Worm (Caenorhabditis elegans) whole organism, midembryonic: ENCODE measurements around the gene H20J04.7.

Source experiments
- T22C8.4 ChIP-seq: fragments of 200-800 bp; sonication (Bioruptor generic); IDR thresholded peaks from 2 replicates; pipeline ENCODE4 v1.3.6; 2022; ENCODE audit warnings: missing genetic modification characterization, missing compliant biosample characterization
- cog-1 ChIP-seq: sonication (generic microtip); optimal IDR thresholded peaks from 2 replicates; lab custom pipeline; 2016; ENCODE audit warnings: missing genetic modification characterization, missing compliant biosample characterization
- flt-1 ChIP-seq: fragments of 200-800 bp; sonication (Bioruptor generic); IDR thresholded peaks from 2 replicates; pipeline ENCODE4 v1.3.6; 2022; ENCODE audit warnings: missing genetic modification characterization, missing compliant biosample characterization
- klf-2 ChIP-seq: fragments of 200-800 bp; sonication (Bioruptor generic); conservative IDR thresholded peaks from 2 replicates; pipeline ENCODE4 v1.3.6; 2022; ENCODE audit warnings: missing genetic modification reagents, missing genetic modification characterization, missing compliant biosample characterization
- med-1 ChIP-seq: sonication (generic microtip); optimal IDR thresholded peaks from 2 replicates; lab custom pipeline; 2017; ENCODE audit warnings: missing genetic modification characterization, mild to moderate bottlenecking, missing compliant biosample characterization, antibody characterized with exemption, missing genetic modification reagents; ENCODE audit not compliant: insufficient read depth
- ref-1 ChIP-seq: fragments of 200-800 bp; sonication (Bioruptor generic); conservative IDR thresholded peaks from 2 replicates; pipeline ENCODE4 v1.3.6; 2022; ENCODE audit warnings: missing genetic modification reagents, missing genetic modification characterization, missing compliant biosample characterization
- tab-1 ChIP-seq: fragments of 200-800 bp; sonication (Bioruptor generic); IDR thresholded peaks from 2 replicates; pipeline ENCODE4 v1.3.6; 2022; ENCODE audit warnings: missing genetic modification characterization, missing compliant biosample characterization
- ztf-23 ChIP-seq: fragments of 200-800 bp; sonication (Bioruptor generic); IDR thresholded peaks from 2 replicates; pipeline ENCODE4 v1.3.6; 2022; ENCODE audit warnings: missing genetic modification reagents, missing genetic modification characterization, missing compliant biosample characterization
- ztf-29 ChIP-seq: fragments of 200-800 bp; sonication (Bioruptor generic); IDR thresholded peaks from 2 replicates; pipeline ENCODE4 v1.3.6; 2022; ENCODE audit warnings: missing genetic modification reagents, missing genetic modification characterization, missing compliant biosample characterization

H20J04.7 gene

ce11 chrII:4339882-4340281, 15.2 kb downstream of the H20J04.7 start, which contains the start of gene athp-2:
athp-2 (plus strand) TSS chrII:4340182.
- TF ChIP-seq ztf-23 (GFP tag; lab: Robert Waterston, UW), result no peak
- TF ChIP-seq klf-2 (GFP tag; lab: Robert Waterston, UW), result no peak
- TF ChIP-seq cog-1 (tag; lab: Kevin White, UChicago), result no peak
- no peak for TF ChIP-seq ztf-29 (GFP tag; lab: Robert Waterston, UW)
- no peak for TF ChIP-seq flt-1 (GFP tag; lab: Robert Waterston, UW)

ce11 chrII:4337731-4338130, 17.4 kb downstream of the H20J04.7 start:
- no peak for TF ChIP-seq med-1 (GFP tag; lab: Kevin White, UChicago)
- TF ChIP-seq T22C8.4, result no peak
- TF ChIP-seq ztf-23 (GFP tag; lab: Robert Waterston, UW), result no peak
- no peak for TF ChIP-seq klf-2 (GFP tag; lab: Robert Waterston, UW)
- TF ChIP-seq flt-1 (GFP tag; lab: Robert Waterston, UW), result no peak
- no peak for TF ChIP-seq cog-1 (tag; lab: Kevin White, UChicago)
- no peak for TF ChIP-seq ztf-29 (GFP tag; lab: Robert Waterston, UW)
- no peak for TF ChIP-seq tab-1 (GFP tag; lab: Robert Waterston, UW)
- no peak for TF ChIP-seq ref-1 (GFP tag; lab: Robert Waterston, UW)

- TF ChIP-seq ztf-23 (GFP tag; lab: Robert Waterston, UW) (no peak), ref-1 (GFP tag; lab: Robert Waterston, UW) (no peak), klf-2 (GFP tag; lab: Robert Waterston, UW) (no peak), tab-1 (GFP tag; lab: Robert Waterston, UW) (no peak), ztf-29 (GFP tag; lab: Robert Waterston, UW) (no peak), flt-1 (GFP tag; lab: Robert Waterston, UW) (no peak)
Measured at ce11 chrII:4334448-4334847, 20.7 kb downstream of the H20J04.7 start, which contains the start of gene madf-3. madf-3 (plus strand) TSS chrII:4334748.

- no peak for TF ChIP-seq T22C8.4
- TF ChIP-seq cog-1 (tag; lab: Kevin White, UChicago), result no peak
- no peak for TF ChIP-seq tab-1 (GFP tag; lab: Robert Waterston, UW)
- no peak for TF ChIP-seq klf-2 (GFP tag; lab: Robert Waterston, UW)
- no peak for TF ChIP-seq flt-1 (GFP tag; lab: Robert Waterston, UW)
- no peak for TF ChIP-seq ztf-23 (GFP tag; lab: Robert Waterston, UW)
- TF ChIP-seq ztf-29 (GFP tag; lab: Robert Waterston, UW), result no peak
- TF ChIP-seq ref-1 (GFP tag; lab: Robert Waterston, UW), result no peak
- TF ChIP-seq med-1 (GFP tag; lab: Kevin White, UChicago), result no peak
Measured at ce11 chrII:4328716-4329115, 26.4 kb downstream of the H20J04.7 start, which contains the start of gene H20J04.4. H20J04.4 (plus strand) TSS chrII:4329016.

- TF ChIP-seq klf-2 (GFP tag; lab: Robert Waterston, UW) (no peak), tab-1 (GFP tag; lab: Robert Waterston, UW) (no peak), cog-1 (tag; lab: Kevin White, UChicago) (no peak), ztf-29 (GFP tag; lab: Robert Waterston, UW) (no peak), flt-1 (GFP tag; lab: Robert Waterston, UW) (no peak), T22C8.4 (no peak), ztf-23 (GFP tag; lab: Robert Waterston, UW) (no peak), med-1 (GFP tag; lab: Kevin White, UChicago) (no peak), ref-1 (GFP tag; lab: Robert Waterston, UW) (no peak)
Measured at ce11 chrII:4326420-4326819, 28.7 kb downstream of the H20J04.7 start, which contains the start of gene pfd-2. pfd-2 (plus strand) TSS chrII:4326720.

- TF ChIP-seq tab-1 (GFP tag; lab: Robert Waterston, UW) (no peak), ztf-29 (GFP tag; lab: Robert Waterston, UW) (no peak)
Measured at ce11 chrII:4324061-4324460, 31.1 kb downstream of the H20J04.7 start, which contains the start of gene mog-2. mog-2 (plus strand) TSS chrII:4324361.

ce11 chrII:4322871-4323270, 32.2 kb downstream of the H20J04.7 start, which contains the start of gene H20J04.6:
H20J04.6 (plus strand) TSS chrII:4323256.
- TF ChIP-seq ztf-23 (GFP tag; lab: Robert Waterston, UW) (no peak), flt-1 (GFP tag; lab: Robert Waterston, UW) (no peak), klf-2 (GFP tag; lab: Robert Waterston, UW) (no peak), cog-1 (tag; lab: Kevin White, UChicago) (no peak), tab-1 (GFP tag; lab: Robert Waterston, UW) (no peak)

ce11 chrII:4321766-4322165, 33.4 kb downstream of the H20J04.7 start, which contains the start of gene Y52E8A.1:
Y52E8A.1 (plus strand) TSS chrII:4322066.
- no peak for TF ChIP-seq ztf-29 (GFP tag; lab: Robert Waterston, UW)
- TF ChIP-seq tab-1 (GFP tag; lab: Robert Waterston, UW), result no peak
- no peak for TF ChIP-seq cog-1 (tag; lab: Kevin White, UChicago)
- no peak for TF ChIP-seq ref-1 (GFP tag; lab: Robert Waterston, UW)
- no peak for TF ChIP-seq T22C8.4

ce11 chrII:4320455-4320854, 34.7 kb downstream of the H20J04.7 start, which contains the start of gene Y52E8A.2:
Y52E8A.2 (plus strand) TSS chrII:4320836.
- TF ChIP-seq ztf-29 (GFP tag; lab: Robert Waterston, UW), result no peak
- TF ChIP-seq ref-1 (GFP tag; lab: Robert Waterston, UW), result no peak
- no peak for TF ChIP-seq T22C8.4
- TF ChIP-seq cog-1 (tag; lab: Kevin White, UChicago), result no peak
- no peak for TF ChIP-seq flt-1 (GFP tag; lab: Robert Waterston, UW)

ce11 chrII:4319537-4320019, 35.5 kb downstream of the H20J04.7 start, which contains the start of gene Y52E8A.6:
Y52E8A.6 (minus strand) TSS chrII:4319969.
- no peak for TF ChIP-seq T22C8.4
- TF ChIP-seq ztf-29 (GFP tag; lab: Robert Waterston, UW), result no peak
- TF ChIP-seq cog-1 (tag; lab: Kevin White, UChicago), result no peak
- TF ChIP-seq ztf-23 (GFP tag; lab: Robert Waterston, UW), result no peak
- no peak for TF ChIP-seq ref-1 (GFP tag; lab: Robert Waterston, UW)
- no peak for TF ChIP-seq klf-2 (GFP tag; lab: Robert Waterston, UW)
- TF ChIP-seq tab-1 (GFP tag; lab: Robert Waterston, UW), result no peak
- no peak for TF ChIP-seq flt-1 (GFP tag; lab: Robert Waterston, UW)
- no peak for TF ChIP-seq med-1 (GFP tag; lab: Kevin White, UChicago)
